Worm (Caenorhabditis elegans): ENCODE data around the gene srg-47.
A peak's percentile ranks its signal among the peaks of the same experiment; 100 is the strongest.

Gene srg-47

DNA sequence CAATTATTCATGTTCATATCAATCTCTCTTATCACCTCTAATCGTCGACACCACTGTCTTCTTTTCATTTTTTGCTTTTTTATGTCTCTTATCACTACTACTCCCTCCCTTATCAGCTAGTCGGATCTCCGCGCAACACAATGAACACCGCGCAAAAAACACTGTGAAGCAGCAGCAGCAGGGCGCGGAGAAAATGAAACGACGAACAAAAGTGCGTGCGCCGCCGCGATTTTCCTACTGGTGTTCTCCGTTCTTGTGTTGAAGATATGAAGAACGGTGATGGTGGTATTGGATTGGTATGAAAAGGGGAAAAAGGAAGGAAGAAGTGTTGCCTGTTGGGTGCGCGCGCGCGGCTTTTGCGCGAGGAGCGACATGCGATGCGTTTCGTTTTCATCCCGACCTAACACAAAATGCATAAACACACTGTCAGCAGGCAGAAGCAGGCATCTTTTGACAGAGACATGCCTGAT lies 50.3 kb downstream of the srg-47 start (continued):
- TF ChIP-seq F49E8.2 (tag; optimal IDR thresholded peaks at IDR 0.05; ENCODE audit: borderline replicate concordance) (no peak), cey-2 (tag; optimal IDR thresholded peaks at IDR 0.05; ENCODE audit: borderline replicate concordance, insufficient read depth) (peak; percentile 62), rbr-2 (tag; optimal IDR thresholded peaks at IDR 0.05) (peak; percentile 26), lin-15B (tag; optimal IDR thresholded peaks at IDR 0.05) (no peak), dve-1 (tag; optimal IDR thresholded peaks at IDR 0.05; ENCODE audit: insufficient read depth) (peak; percentile 65), lin-1 (GFP tag; IDR thresholded peaks at IDR 0.05) (peak; percentile 28; the same call in 1 of the 2 replicates), mdl-1 (tag; optimal IDR thresholded peaks at IDR 0.05) (peak; percentile 52 to 56)

Data from whole organism, L4 larva.